Fruit fly (Drosophila melanogaster): Measurements from ENCODE around the gene pst.
A peak's percentile ranks its signal among the peaks of the same experiment; 100 is the strongest.

Gene pst

dm6 chr3L:7370231-7370882, 10.3 kb upstream of the pst start:
- TF ChIP-seq Taf1 (GFP tag; IDR thresholded peaks at IDR 0.05) (no peak), sd (tag; optimal IDR thresholded peaks at IDR 0.05) (peak; percentile 99), insv (GFP tag; optimal IDR thresholded peaks at IDR 0.05) (peak in 1 of 2 experiments; percentile 11), z (GFP tag; IDR thresholded peaks at IDR 0.05) (no peak), CG31388 (GFP tag; optimal IDR thresholded peaks at IDR 0.05) (no peak), Scr (GFP tag; IDR thresholded peaks at IDR 0.05; ENCODE audit: partially characterized antibody) (no peak), gfzf (GFP tag; optimal IDR thresholded peaks at IDR 0.05) (no peak), lab (GFP tag; optimal IDR thresholded peaks at IDR 0.05) (peak; percentile 18), CG7928 (GFP tag; optimal IDR thresholded peaks at IDR 0.05) (no peak), salm (tag; optimal IDR thresholded peaks at IDR 0.05) (no peak), Bgb (GFP tag; IDR thresholded peaks at IDR 0.05; ENCODE audit: partially characterized antibody) (peak; percentile 14; the same call in 1 of the 2 replicates), CG12104 (GFP tag; optimal IDR thresholded peaks at IDR 0.05) (no peak), tin (GFP tag; optimal IDR thresholded peaks at IDR 0.05) (no peak), CG2116 (GFP tag; optimal IDR thresholded peaks at IDR 0.05) (peak; percentile 31), maf-S (GFP tag; optimal IDR thresholded peaks at IDR 0.05) (no peak), cwo (GFP tag; optimal IDR thresholded peaks at IDR 0.05) (peak; percentile 19), CG7987 (GFP tag; optimal IDR thresholded peaks at IDR 0.05) (peak; percentile 22), CG12744 (GFP tag; optimal IDR thresholded peaks at IDR 0.05) (no peak), CG43689 (GFP tag; IDR thresholded peaks at IDR 0.05) (no peak), CG4617 (GFP tag; optimal IDR thresholded peaks at IDR 0.05; ENCODE audit: borderline replicate concordance) (peak; percentile 80), lbe (GFP tag; optimal IDR thresholded peaks at IDR 0.05) (no peak), psq (GFP tag; optimal IDR thresholded peaks at IDR 0.05) (peak; percentile 71), C15 (GFP tag; IDR thresholded peaks at IDR 0.05) (no peak), CG16813 (GFP tag; IDR thresholded peaks at IDR 0.05; ENCODE audit: partially characterized antibody) (no peak), CG17829 (tag; optimal IDR thresholded peaks at IDR 0.05) (peak; percentile 19), CG3995 (GFP tag; optimal IDR thresholded peaks at IDR 0.05) (no peak), run (tag; optimal IDR thresholded peaks at IDR 0.05) (peak; percentile 88), Nf-YC (tag; optimal IDR thresholded peaks at IDR 0.05) (peak; percentile 26), CG6791 (GFP tag; IDR thresholded peaks at IDR 0.05; ENCODE audit: partially characterized antibody) (0 out of 3 replicates have a peak, but pooled peaks have one; percentile 26), trem (tag; optimal IDR thresholded peaks at IDR 0.05) (no peak), az2 (GFP tag; optimal IDR thresholded peaks at IDR 0.05) (no peak), CG12391 (tag; optimal IDR thresholded peaks at IDR 0.05) (no peak), hb (GFP tag; IDR thresholded peaks at IDR 0.05; ENCODE audit: partially characterized antibody) (peak; percentile 20; the same call in 1 of the 3 replicates), CrebB (tag; optimal IDR thresholded peaks at IDR 0.05) (no peak), kah (GFP tag; optimal IDR thresholded peaks at IDR 0.05) (peak; percentile 73), grn (GFP tag; optimal IDR thresholded peaks at IDR 0.05) (no peak), luna (GFP tag; optimal IDR thresholded peaks at IDR 0.05) (no peak), Nf-YB (GFP tag; optimal IDR thresholded peaks at IDR 0.05) (no peak), bab2 (GFP tag; optimal IDR thresholded peaks at IDR 0.05) (no peak), knrl (GFP tag; IDR thresholded peaks at IDR 0.05; ENCODE audit: partially characterized antibody) (0 out of 3 replicates have a peak, but pooled peaks have one; percentile 21), ttk (GFP tag; IDR thresholded peaks at IDR 0.05) (no peak), CG12219 (GFP tag; optimal IDR thresholded peaks at IDR 0.05) (no peak), Atf3 (GFP tag; optimal IDR thresholded peaks at IDR 0.05) (no peak), HHEX (GFP tag; optimal IDR thresholded peaks at IDR 0.05) (no peak), cg (GFP tag; optimal IDR thresholded peaks at IDR 0.05) (peak; percentile 99), usp (GFP tag; optimal IDR thresholded peaks at IDR 0.05) (no peak), hbn (GFP tag; IDR thresholded peaks at IDR 0.05; ENCODE audit: partially characterized antibody) (no peak), lmd (GFP tag; IDR thresholded peaks at IDR 0.05) (no peak), CG13296 (GFP tag; optimal IDR thresholded peaks at IDR 0.05) (no peak)

Measured in whole organism, embryonic.